Fruit fly (Drosophila melanogaster) whole organism, wandering third instar larva: ENCODE results near the gene Paics.

Source experiments
- CG32264 ChIP-seq: fragments of 200-800 bp; sonication (Bioruptor generic); optimal IDR thresholded peaks from 2 replicates; lab custom pipeline; 2016; ENCODE audit warnings: missing biosample characterization, missing genetic modification characterization
- Dif ChIP-seq: fragments of 200-275, 200-300 bp; sonication (Bioruptor generic); optimal IDR thresholded peaks from 2 replicates; lab custom pipeline; 2018; ENCODE audit warnings: missing biosample characterization, missing genetic modification characterization; ENCODE audit not compliant: partially characterized antibody
- Hnf4 ChIP-seq: fragments of 200-800 bp; sonication (Bioruptor generic); optimal IDR thresholded peaks from 2 replicates; lab custom pipeline; 2016; ENCODE audit warnings: missing biosample characterization, mild to moderate bottlenecking, missing genetic modification characterization
- br ChIP-seq: fragments of 200-800 bp; sonication (Bioruptor generic); optimal IDR thresholded peaks from 2 replicates; lab custom pipeline; 2016; ENCODE audit warnings: missing biosample characterization, missing genetic modification characterization
- h ChIP-seq: fragments of 200-800 bp; sonication (Bioruptor generic); optimal IDR thresholded peaks from 3 replicates; lab custom pipeline; 2016; ENCODE audit warnings: missing biosample characterization, mild to moderate bottlenecking, missing genetic modification characterization
- lola ChIP-seq: fragments of >200 bp; optimal IDR thresholded peaks from 2 replicates; lab custom pipeline; 2017; ENCODE audit warnings: missing biosample characterization, missing genetic modification characterization
- psq ChIP-seq: fragments of 200-800 bp; sonication (Bioruptor generic); optimal IDR thresholded peaks from 3 replicates; lab custom pipeline; 2017; ENCODE audit warnings: missing biosample characterization, mild to moderate bottlenecking, missing genetic modification characterization, moderate library complexity
- rgr ChIP-seq: fragments of 200-800 bp; sonication (Bioruptor generic); optimal IDR thresholded peaks from 3 replicates; lab custom pipeline; 2016; ENCODE audit warnings: missing biosample characterization, mild to moderate bottlenecking, missing genetic modification characterization
- sv ChIP-seq: fragments of 200-800 bp; sonication (Bioruptor generic); optimal IDR thresholded peaks from 3 replicates; lab custom pipeline; 2016; ENCODE audit warnings: missing biosample characterization, missing genetic modification characterization
- usp ChIP-seq: fragments of >200 bp; optimal IDR thresholded peaks from 2 replicates; lab custom pipeline; 2017; ENCODE audit warnings: missing biosample characterization, missing genetic modification characterization

- TF ChIP-seq Hnf4: no peak
- no peak for TF ChIP-seq usp (GFP tag; lab: Kevin White, UChicago)
- TF ChIP-seq Dif (GFP tag; lab: Kevin White, UChicago): no peak
- TF ChIP-seq rgr (GFP tag; lab: Kevin White, UChicago): no peak
- no peak for TF ChIP-seq h (GFP tag; lab: Kevin White, UChicago)
- TF ChIP-seq sv (GFP tag; lab: Kevin White, UChicago): no peak
- no peak for TF ChIP-seq psq
- TF ChIP-seq lola (GFP tag; lab: Kevin White, UChicago): no peak
- no peak for TF ChIP-seq CG32264 (GFP tag; lab: Kevin White, UChicago)
- TF ChIP-seq br (GFP tag; lab: Kevin White, UChicago): no peak
These were observed 29.3 kb downstream of the Paics start for dm6 chrX:12731077-12731476.
